Worm (Caenorhabditis elegans) whole organism, L2 larva: ENCODE data around the gene F41G3.10.
A peak's percentile ranks its signal among the peaks of the same experiment; 100 is the strongest.

Experiments
- C34F6.9 ChIP-seq: fragments of 150-350 bp; optimal IDR thresholded peaks from 2 replicates; lab custom pipeline; 2014; ENCODE audit warnings: missing biosample characterization, missing genetic modification characterization
- F13H6.1 ChIP-seq: sonication (generic microtip); optimal IDR thresholded peaks from 2 replicates; lab custom pipeline; 2016; ENCODE audit warnings: missing genetic modification characterization, missing compliant biosample characterization
- Y55F3AM.14 ChIP-seq: fragments of 200-800 bp; sonication (Bioruptor generic); optimal IDR thresholded peaks from 2 replicates; lab custom pipeline; 2018; ENCODE audit warnings: mild to moderate bottlenecking, missing genetic modification characterization, missing compliant biosample characterization
- ZK546.5 ChIP-seq: sonication (generic microtip); optimal IDR thresholded peaks from 2 replicates; lab custom pipeline; 2017; ENCODE audit warnings: missing biosample characterization, missing genetic modification characterization
- aly-2 ChIP-seq: fragments of 150-350 bp; optimal IDR thresholded peaks from 2 replicates; lab custom pipeline; 2014; ENCODE audit warnings: missing biosample characterization, missing genetic modification characterization
- blmp-1 ChIP-seq: sonication (generic microtip); optimal IDR thresholded peaks from 2 replicates; lab custom pipeline; 2017; ENCODE audit warnings: missing genetic modification characterization, mild to moderate bottlenecking, missing compliant biosample characterization, antibody characterized with exemption, moderate library complexity; ENCODE audit not compliant: insufficient read depth
- ceh-82 ChIP-seq: fragments of 150-350 bp; optimal IDR thresholded peaks from 2 replicates; lab custom pipeline; 2014; ENCODE audit warnings: missing biosample characterization, missing genetic modification characterization
- crh-2 ChIP-seq: sonication (generic microtip); optimal IDR thresholded peaks from 2 replicates; lab custom pipeline; 2017; ENCODE audit warnings: missing biosample characterization, missing genetic modification characterization
- dmd-4 ChIP-seq: sonication (generic microtip); optimal IDR thresholded peaks from 2 replicates; lab custom pipeline; 2017; ENCODE audit warnings: missing biosample characterization, missing genetic modification characterization
- egl-27 ChIP-seq: sonication (generic microtip); optimal IDR thresholded peaks from 3 replicates; lab custom pipeline; 2017; ENCODE audit warnings: missing biosample characterization, missing genetic modification reagents, missing genetic modification characterization
- fos-1 ChIP-seq: fragments of 150-350 bp; optimal IDR thresholded peaks from 2 replicates; lab custom pipeline; 2014; ENCODE audit warnings: missing biosample characterization, missing genetic modification characterization
- gmeb-1 ChIP-seq: fragments of 150-350 bp; optimal IDR thresholded peaks from 2 replicates; lab custom pipeline; 2014; ENCODE audit warnings: missing biosample characterization, missing genetic modification characterization
- lin-11 ChIP-seq: fragments of 150-350 bp; sonication (generic microtip); optimal IDR thresholded peaks from 2 replicates; lab custom pipeline; 2014; ENCODE audit warnings: missing biosample characterization, missing genetic modification characterization, inconsistent platforms, mixed read lengths
- lin-13 ChIP-seq: fragments of 150-350 bp; optimal IDR thresholded peaks from 2 replicates; lab custom pipeline; 2014; ENCODE audit warnings: missing biosample characterization, missing genetic modification reagents, missing genetic modification characterization
- lsy-2 ChIP-seq, 2 experiments: fragments of 150-350 bp in 1 of 2; sonication (generic microtip) in 1 of 2; optimal IDR thresholded peaks; 2 replicates each; lab custom pipeline; 2014 to 2017; ENCODE audit warnings: missing biosample characterization in 2 of 2, missing genetic modification characterization in 2 of 2
- mab-5 ChIP-seq: fragments of 150-350 bp; optimal IDR thresholded peaks from 2 replicates; lab custom pipeline; 2014; ENCODE audit warnings: missing biosample characterization, missing genetic modification characterization
- mdl-1 ChIP-seq, 2 experiments: fragments of 150-350 bp in 1 of 2; sonication (generic microtip) in 1 of 2; optimal IDR thresholded peaks; 2 replicates each; lab custom pipeline; 2017; ENCODE audit warnings: missing biosample characterization in 2 of 2, missing genetic modification characterization in 2 of 2
- nhr-11 ChIP-seq: fragments of 150-350 bp; optimal IDR thresholded peaks from 2 replicates; lab custom pipeline; 2014; ENCODE audit warnings: missing biosample characterization, missing genetic modification characterization
- nhr-129 ChIP-seq: fragments of 150-350 bp; optimal IDR thresholded peaks from 2 replicates; lab custom pipeline; 2014; ENCODE audit warnings: missing biosample characterization, missing genetic modification characterization
- nhr-21 ChIP-seq: fragments of 150-350 bp; optimal IDR thresholded peaks from 2 replicates; lab custom pipeline; 2014; ENCODE audit warnings: missing biosample characterization, missing genetic modification characterization
- nhr-25 ChIP-seq: fragments of 150-350 bp; sonication (generic microtip); optimal IDR thresholded peaks from 3 replicates; lab custom pipeline; 2014; ENCODE audit warnings: missing biosample characterization, missing genetic modification characterization
- nhr-6 ChIP-seq: fragments of 150-350 bp; optimal IDR thresholded peaks from 2 replicates; lab custom pipeline; 2014; ENCODE audit warnings: missing biosample characterization, missing genetic modification characterization
- nhr-77 ChIP-seq: fragments of 150-350 bp; optimal IDR thresholded peaks from 2 replicates; lab custom pipeline; 2014; ENCODE audit warnings: missing biosample characterization, missing genetic modification characterization
- peb-1 ChIP-seq: fragments of 150-350 bp; optimal IDR thresholded peaks from 2 replicates; lab custom pipeline; 2014; ENCODE audit warnings: missing biosample characterization, missing genetic modification characterization
- sma-3 ChIP-seq: sonication (generic microtip); optimal IDR thresholded peaks from 2 replicates; lab custom pipeline; 2016; ENCODE audit warnings: missing genetic modification reagents, missing genetic modification characterization, missing compliant biosample characterization
- sma-9 ChIP-seq, 2 experiments: fragments of 150-350 bp in 1 of 2; sonication (generic microtip) in 1 of 2; optimal IDR thresholded peaks; 2 replicates each; lab custom pipeline; 2014 to 2016; ENCODE audit warnings: missing genetic modification characterization in 2 of 2, mild to moderate bottlenecking in 1 of 2, missing biosample characterization in 1 of 2, missing compliant biosample characterization in 1 of 2, missing genetic modification reagents in 1 of 2, moderate library complexity in 1 of 2
- unc-55 ChIP-seq: fragments of 150-350 bp; sonication (generic microtip); optimal IDR thresholded peaks from 3 replicates; lab custom pipeline; 2014; ENCODE audit warnings: missing biosample characterization, missing genetic modification reagents, missing genetic modification characterization
- ztf-1 ChIP-seq: fragments of 200-800 bp; sonication (Bioruptor generic); conservative IDR thresholded peaks from 2 replicates; pipeline ENCODE4 v1.3.6; 2022; ENCODE audit warnings: missing genetic modification characterization, missing compliant biosample characterization
- ztf-11 ChIP-seq: sonication (generic microtip); optimal IDR thresholded peaks from 2 replicates; lab custom pipeline; 2017; ENCODE audit warnings: missing biosample characterization, missing genetic modification characterization
- ztf-4 ChIP-seq: fragments of 150-350 bp; optimal IDR thresholded peaks from 2 replicates; lab custom pipeline; 2014; ENCODE audit warnings: missing biosample characterization, missing genetic modification characterization

Gene F41G3.10

ce11 chrII:6782738-6783163 lies 33.4 kb upstream of the F41G3.10 start:
- TF ChIP-seq ZK546.5 (tag; lab: Kevin White, UChicago) (no peak), sma-9 (GFP tag; optimal IDR thresholded peaks at IDR 0.05; lab: Kevin White, UChicago) (peak; percentile 61), sma-9 (tag; optimal IDR thresholded peaks at IDR 0.05; lab: Kevin White, UChicago) (no peak), nhr-129 (peak; percentile 71), unc-55 (peak; percentile 79), ztf-4 (tag; lab: Kevin White, UChicago) (peak; percentile 48), dmd-4 (no peak), sma-3 (peak; percentile 22), blmp-1 (tag; lab: Kevin White, UChicago) (peak; percentile 3), nhr-77 (tag; lab: Kevin White, UChicago) (no peak), C34F6.9 (tag; lab: Kevin White, UChicago) (peak; percentile 96), mab-5 (tag; lab: Kevin White, UChicago) (peak; percentile 5), nhr-25 (tag; lab: Kevin White, UChicago) (peak; percentile 59), Y55F3AM.14 (GFP tag; lab: Kevin White, UChicago) (no peak), lin-11 (tag; lab: Kevin White, UChicago) (peak; percentile 64), F13H6.1 (peak; percentile 39), nhr-11 (tag; lab: Kevin White, UChicago) (no peak), lsy-2 (tag; optimal IDR thresholded peaks at IDR 0.05; lab: Kevin White, UChicago) (peak; percentile 38 to 65), fos-1 (tag; lab: Kevin White, UChicago) (peak; percentile 8)

ce11 chrII:6781983-6782382 lies 32.7 kb upstream of the F41G3.10 start:
- no peak for TF ChIP-seq nhr-6 (tag; lab: Kevin White, UChicago)
- no peak for TF ChIP-seq ztf-11 (tag; lab: Kevin White, UChicago)
- no peak for TF ChIP-seq peb-1
- no peak for TF ChIP-seq ztf-1
- TF ChIP-seq, all 48 proteins: peak for 0

- TF ChIP-seq fos-1 (tag; lab: Kevin White, UChicago) (peak; percentile 64), gmeb-1 (tag; lab: Kevin White, UChicago) (no peak)
Observed at ce11 chrII:6781231-6781630, 31.9 kb upstream of the F41G3.10 start.

- TF ChIP-seq ceh-82 (no peak), peb-1 (no peak)
Observed at ce11 chrII:6779104-6779503, 29.8 kb upstream of the F41G3.10 start, which contains the start of gene T13C2.7. Gene T13C2.7 (plus strand): TSS chrII:6779404.

- TF ChIP-seq lsy-2 (tag; optimal IDR thresholded peaks at IDR 0.05; lab: Kevin White, UChicago) (peak in 1 of 2 experiments; percentile 85), fos-1 (tag; lab: Kevin White, UChicago) (peak; percentile 26), F13H6.1 (peak; percentile 73), sma-9 (GFP tag; optimal IDR thresholded peaks at IDR 0.05; lab: Kevin White, UChicago) (peak; percentile 75), sma-9 (tag; optimal IDR thresholded peaks at IDR 0.05; lab: Kevin White, UChicago) (no peak), C34F6.9 (tag; lab: Kevin White, UChicago) (peak; percentile 75), nhr-21 (tag; lab: Kevin White, UChicago) (peak; percentile 56), gmeb-1 (tag; lab: Kevin White, UChicago) (peak; percentile 84), aly-2 (tag; lab: Kevin White, UChicago) (no peak), crh-2 (tag; lab: Kevin White, UChicago) (peak; percentile 58), mab-5 (tag; lab: Kevin White, UChicago) (no peak), lin-13 (GFP tag; lab: Kevin White, UChicago) (peak; percentile 57), ztf-4 (tag; lab: Kevin White, UChicago) (peak; percentile 7), nhr-129 (peak; percentile 37), sma-3 (peak; percentile 77), egl-27 (tag; lab: Kevin White, UChicago) (no peak), mdl-1 (tag; optimal IDR thresholded peaks at IDR 0.05; lab: Kevin White, UChicago) (no peak), nhr-6 (tag; lab: Kevin White, UChicago) (peak; percentile 17), unc-55 (peak; percentile 73)
Observed at ce11 chrII:6776418-6777034, 27.2 kb upstream of the F41G3.10 start, which contains the start of gene ssup-72. Gene ssup-72 (plus strand): TSS chrII:6776598.
